Fruit fly (Drosophila melanogaster) whole organism, pupa: ENCODE results near the gene CG1074.

ENCODE experiments used
- CG10348 ChIP-seq: fragments of 200-800 bp; sonication (Bioruptor generic); IDR thresholded peaks from 2 replicates; pipeline ENCODE4 v1.3.6; 2022; ENCODE audit warnings: missing biosample characterization, missing genetic modification characterization
- CG12605 ChIP-seq: fragments of 200-800 bp; sonication (Bioruptor generic); IDR thresholded peaks from 2 replicates; pipeline ENCODE4 v1.3.6; 2022; ENCODE audit warnings: missing biosample characterization, missing genetic modification characterization
- CG13204 ChIP-seq: fragments of 200-800 bp; sonication (Bioruptor generic); optimal IDR thresholded peaks from 2 replicates; lab custom pipeline; 2018; ENCODE audit warnings: missing biosample characterization, mild to moderate bottlenecking, missing genetic modification characterization, moderate library complexity
- CG14655 ChIP-seq: fragments of 200-800 bp; sonication (Bioruptor generic); optimal IDR thresholded peaks from 3 replicates; lab custom pipeline; 2017; ENCODE audit warnings: mild to moderate bottlenecking, missing biosample characterization, missing genetic modification reagents, missing genetic modification characterization
- CG15710 ChIP-seq: fragments of 200-800 bp; sonication (Bioruptor generic); optimal IDR thresholded peaks from 2 replicates; lab custom pipeline; 2018; ENCODE audit warnings: missing biosample characterization, mild to moderate bottlenecking, missing genetic modification characterization, moderate library complexity
- CG17806 ChIP-seq: fragments of 200-800 bp; sonication (Bioruptor generic); optimal IDR thresholded peaks from 2 replicates; lab custom pipeline; 2018; ENCODE audit warnings: missing biosample characterization, mild to moderate bottlenecking, missing genetic modification characterization, moderate library complexity
- CG32121 ChIP-seq: fragments of 200-800 bp; sonication (Bioruptor generic); IDR thresholded peaks from 2 replicates; pipeline ENCODE4 v1.3.6; 2022; ENCODE audit warnings: missing biosample characterization, missing genetic modification characterization
- CG34367 ChIP-seq: fragments of 200-800 bp; sonication (Bioruptor generic); optimal IDR thresholded peaks from 2 replicates; lab custom pipeline; 2018; ENCODE audit warnings: missing biosample characterization, mild to moderate bottlenecking, missing genetic modification characterization
- CG4496 ChIP-seq: fragments of 200-800 bp; sonication (Bioruptor generic); IDR thresholded peaks from 3 replicates; pipeline ENCODE4 v1.3.6; 2022; ENCODE audit warnings: missing biosample characterization, missing genetic modification characterization
- CG8159 ChIP-seq: fragments of 200-800 bp; sonication (Bioruptor generic); optimal IDR thresholded peaks from 3 replicates; lab custom pipeline; 2018; ENCODE audit warnings: missing biosample characterization, mild to moderate bottlenecking, missing genetic modification characterization, moderate library complexity
- CG8301 ChIP-seq: fragments of 200-800 bp; sonication (Bioruptor generic); optimal IDR thresholded peaks from 2 replicates; lab custom pipeline; 2018; ENCODE audit warnings: missing biosample characterization, mild to moderate bottlenecking, missing genetic modification characterization
- CG9948 ChIP-seq: fragments of 200-800 bp; sonication (Bioruptor generic); optimal IDR thresholded peaks from 2 replicates; lab custom pipeline; 2018; ENCODE audit warnings: missing biosample characterization, mild to moderate bottlenecking, missing genetic modification characterization, moderate library complexity
- D1 ChIP-seq: fragments of 200-800 bp; sonication (Bioruptor generic); optimal IDR thresholded peaks from 2 replicates; lab custom pipeline; 2018; ENCODE audit warnings: missing biosample characterization, mild to moderate bottlenecking, missing genetic modification characterization, moderate library complexity
- EcR ChIP-seq: fragments of 200-800 bp; sonication (Bioruptor generic); optimal IDR thresholded peaks from 3 replicates; lab custom pipeline; 2019; ENCODE audit warnings: missing biosample characterization, missing genetic modification characterization, mild to moderate bottlenecking, moderate library complexity, missing genetic modification reagents
- Ets98B ChIP-seq: fragments of 200-800 bp; sonication (Bioruptor generic); IDR thresholded peaks from 2 replicates; pipeline ENCODE4 v1.3.6; 2022; ENCODE audit warnings: missing biosample characterization, missing genetic modification characterization
- Pif1A ChIP-seq: fragments of 200-800 bp; sonication (Bioruptor generic); optimal IDR thresholded peaks from 3 replicates; lab custom pipeline; 2016; ENCODE audit warnings: missing biosample characterization, missing genetic modification characterization
- Pif1B ChIP-seq: fragments of 200-800 bp; sonication (Bioruptor generic); optimal IDR thresholded peaks from 3 replicates; lab custom pipeline; 2016; ENCODE audit warnings: missing biosample characterization, missing genetic modification characterization
- Snoo ChIP-seq: fragments of 200-800 bp; sonication (Bioruptor generic); optimal IDR thresholded peaks from 3 replicates; lab custom pipeline; 2017; ENCODE audit warnings: missing biosample characterization, mild to moderate bottlenecking, missing genetic modification characterization, inconsistent platforms
- fd96Ca ChIP-seq: fragments of 200-800 bp; sonication (Bioruptor generic); IDR thresholded peaks from 3 replicates; pipeline ENCODE4 v1.3.6; 2022; ENCODE audit warnings: missing biosample characterization, missing genetic modification characterization
- gl ChIP-seq: fragments of 200-800 bp; sonication (Bioruptor generic); optimal IDR thresholded peaks from 2 replicates; lab custom pipeline; 2018; ENCODE audit warnings: missing biosample characterization, mild to moderate bottlenecking, missing genetic modification characterization
- rn ChIP-seq: fragments of 200-800 bp; sonication (Bioruptor generic); IDR thresholded peaks from 2 replicates; pipeline ENCODE4 v1.3.6; 2022; ENCODE audit warnings: missing biosample characterization, missing genetic modification characterization

Gene CG1074

DNA sequence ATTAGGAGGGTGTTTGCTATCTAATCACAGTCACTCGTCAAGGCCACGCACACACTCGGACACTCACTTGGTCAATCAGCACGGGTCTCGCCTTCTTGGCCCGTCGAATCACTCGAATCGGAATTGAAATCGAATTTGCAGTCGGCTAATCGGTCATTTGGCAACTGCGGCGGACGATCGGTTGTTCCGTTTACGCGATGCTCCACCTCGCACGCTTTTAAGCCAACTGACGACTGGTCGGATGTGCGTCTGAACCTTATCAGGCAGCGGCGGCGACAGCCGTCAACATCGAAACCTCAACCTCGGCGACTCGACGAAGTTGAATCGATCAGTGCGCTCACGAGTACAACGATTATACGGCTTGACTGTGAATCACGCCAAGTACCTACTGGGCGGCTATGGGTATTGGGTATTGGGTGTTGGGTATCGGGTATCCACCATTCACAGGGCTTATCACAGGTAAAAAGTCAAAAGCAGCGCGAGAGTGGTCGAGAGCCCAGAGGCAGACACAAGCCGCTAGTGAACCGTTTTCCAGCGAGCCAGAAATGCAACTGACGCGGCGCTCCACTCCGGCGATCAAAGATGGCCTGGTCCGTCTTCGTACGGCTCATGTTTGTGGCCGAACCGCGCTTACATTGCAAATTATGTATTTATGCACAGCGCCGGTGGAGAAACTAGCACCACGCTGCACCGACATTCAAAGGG, 37.4 kb downstream of the CG1074 start:
- no peak for TF ChIP-seq rn (GFP tag; lab: Robert Waterston, UW)
- peak; percentile 59 for TF ChIP-seq EcR (GFP tag; lab: Kevin White, UChicago)
- TF ChIP-seq Pif1B (GFP tag; lab: Kevin White, UChicago): peak; percentile 16
- no peak for TF ChIP-seq D1 (tag; lab: Kevin White, UChicago)
- TF ChIP-seq CG17806 (tag; lab: Kevin White, UChicago): no peak
- peak; percentile 38 for TF ChIP-seq gl (tag; lab: Kevin White, UChicago)
- TF ChIP-seq CG9948 (tag; lab: Kevin White, UChicago): no peak
- TF ChIP-seq CG13204: peak; percentile 49
- no peak for TF ChIP-seq CG8159
- TF ChIP-seq CG4496 (GFP tag; lab: Robert Waterston, UW): no peak; the same call in 2 of the 3 replicates
- peak; percentile 16; the same call in 1 of the 2 replicates for TF ChIP-seq Ets98B (GFP tag; lab: Robert Waterston, UW)
- TF ChIP-seq fd96Ca (GFP tag; lab: Robert Waterston, UW): peak; percentile 41; the same call in 1 of the 3 replicates
- TF ChIP-seq CG32121 (GFP tag; lab: Robert Waterston, UW): no peak
- TF ChIP-seq, all 21 proteins: peak for 6

DNA sequence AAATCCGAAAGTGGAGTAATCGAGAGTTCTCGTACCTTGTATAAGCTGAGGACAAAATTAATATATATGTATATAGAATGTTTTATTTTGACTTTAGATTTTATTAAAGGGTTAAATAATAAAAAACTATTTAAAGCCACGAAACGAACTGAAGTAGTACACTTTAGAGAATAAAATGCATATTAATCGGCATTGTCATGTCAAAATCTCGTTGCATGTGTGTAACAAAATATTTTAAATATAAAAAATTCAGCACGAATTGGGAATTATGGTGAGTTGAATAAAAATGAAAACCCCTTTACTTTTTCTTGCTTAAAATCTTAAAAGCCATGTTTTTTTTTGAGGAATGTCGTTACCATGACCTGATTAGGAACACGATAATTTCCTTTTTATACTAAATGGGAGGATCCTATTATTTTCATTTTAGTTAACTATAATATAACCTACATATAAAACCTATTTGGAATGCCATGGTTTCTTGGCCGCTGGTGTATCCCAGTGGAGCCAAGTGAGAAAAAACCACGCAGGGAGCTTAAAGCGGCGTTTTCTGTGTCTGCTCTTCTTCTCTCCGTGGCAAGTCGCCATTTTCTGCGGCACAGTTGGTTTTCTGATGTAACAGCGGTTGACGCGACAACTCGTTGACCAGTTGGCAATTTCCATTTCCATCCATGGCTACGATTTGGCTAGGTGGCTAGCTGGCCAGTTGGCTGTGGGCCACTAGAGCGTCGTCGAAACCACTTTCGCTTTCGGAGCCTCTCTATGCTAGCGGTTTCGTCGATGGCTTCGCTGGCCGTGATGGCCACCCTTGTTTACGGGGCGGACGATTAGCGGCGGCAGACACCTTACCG, 38.3 kb downstream of the CG1074 start:
- TF ChIP-seq CG13204 (peak; percentile 26), Pif1B (GFP tag; lab: Kevin White, UChicago) (no peak), fd96Ca (GFP tag; lab: Robert Waterston, UW) (0 out of 3 replicates have a peak, but pooled peaks have one; percentile 19), CG14655 (GFP tag; lab: Kevin White, UChicago) (no peak)

DNA sequence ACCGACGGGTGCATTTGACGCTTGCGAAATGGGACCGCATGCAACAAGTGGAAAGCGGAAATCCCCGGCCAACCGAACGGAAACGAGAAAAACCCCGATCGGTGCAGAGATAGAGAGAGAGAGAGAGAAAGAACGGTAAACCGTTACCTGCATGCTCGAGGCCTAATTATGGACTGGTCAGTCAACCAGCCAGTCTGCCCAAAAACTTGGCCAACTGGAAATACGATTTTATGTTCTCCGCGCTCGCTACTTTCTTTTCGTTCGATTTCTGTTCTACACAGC, 38.9 kb downstream of the CG1074 start:
- TF ChIP-seq CG4496 (GFP tag; lab: Robert Waterston, UW): peak; percentile 44; the same call in 1 of the 3 replicates
- no peak for TF ChIP-seq CG13204

DNA sequence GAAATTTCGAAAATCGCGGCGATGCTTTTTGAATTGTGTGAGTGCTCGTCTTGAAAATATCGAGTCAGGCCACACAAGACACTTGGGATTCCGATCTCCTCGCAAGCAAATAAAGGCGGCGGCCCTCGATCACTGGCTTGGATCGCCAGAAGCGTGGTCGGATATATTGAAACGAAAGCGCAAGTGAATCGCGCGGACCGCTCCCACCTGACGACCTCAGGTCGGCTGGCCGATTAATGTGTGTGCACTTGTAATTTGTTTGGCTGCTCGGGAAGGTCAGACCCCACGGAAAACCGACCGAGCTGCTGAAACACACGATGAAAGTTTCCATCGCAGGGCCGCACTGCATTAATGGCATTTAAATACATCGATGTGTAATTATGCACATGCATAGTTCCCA, 41.6 kb downstream of the CG1074 start:
- TF ChIP-seq Pif1B (GFP tag; lab: Kevin White, UChicago): no peak
- no peak for TF ChIP-seq CG9948 (tag; lab: Kevin White, UChicago)
- no peak for TF ChIP-seq Ets98B (GFP tag; lab: Robert Waterston, UW)
- TF ChIP-seq Pif1A: no peak
- TF ChIP-seq CG4496 (GFP tag; lab: Robert Waterston, UW): no peak
- no peak for TF ChIP-seq CG10348
- TF ChIP-seq gl (tag; lab: Kevin White, UChicago): no peak
- TF ChIP-seq fd96Ca (GFP tag; lab: Robert Waterston, UW): no peak
- TF ChIP-seq Snoo (tag; lab: Kevin White, UChicago): no peak
- no peak for TF ChIP-seq CG14655 (GFP tag; lab: Kevin White, UChicago)
- TF ChIP-seq D1 (tag; lab: Kevin White, UChicago): no peak
- no peak for TF ChIP-seq CG12605 (GFP tag; lab: Robert Waterston, UW)
- no peak for TF ChIP-seq CG8159
- no peak for TF ChIP-seq CG32121 (GFP tag; lab: Robert Waterston, UW)
- TF ChIP-seq CG34367 (tag; lab: Kevin White, UChicago): no peak
- no peak for TF ChIP-seq rn (GFP tag; lab: Robert Waterston, UW)
- no peak for TF ChIP-seq EcR (GFP tag; lab: Kevin White, UChicago)
- TF ChIP-seq CG13204: no peak
- TF ChIP-seq CG8301 (tag; lab: Kevin White, UChicago): no peak
- TF ChIP-seq CG15710 (tag; lab: Kevin White, UChicago): no peak

DNA sequence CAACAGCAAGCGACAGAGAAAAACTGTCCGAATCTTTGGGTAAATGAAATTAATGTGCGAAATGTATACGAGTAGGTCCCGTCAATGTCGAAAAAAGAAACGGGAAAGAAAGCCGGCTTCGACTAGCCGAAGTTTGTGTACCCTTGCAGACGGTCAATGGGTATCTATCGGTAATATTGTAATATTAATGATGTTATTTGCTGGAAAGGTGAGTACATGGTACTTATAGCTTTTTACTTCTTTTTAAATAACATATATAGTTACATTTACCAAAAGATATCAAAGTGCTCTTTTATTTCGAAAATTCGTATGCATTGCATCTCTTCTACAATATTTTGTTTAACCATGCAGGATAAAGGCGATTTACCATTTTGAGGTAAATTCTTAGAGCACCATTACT, 42.2 kb downstream of the CG1074 start:
- no peak for TF ChIP-seq CG9948 (tag; lab: Kevin White, UChicago)
- TF ChIP-seq CG34367 (tag; lab: Kevin White, UChicago): no peak
- TF ChIP-seq CG13204: no peak
- no peak for TF ChIP-seq CG10348
- no peak for TF ChIP-seq D1 (tag; lab: Kevin White, UChicago)
- no peak for TF ChIP-seq gl (tag; lab: Kevin White, UChicago)
- no peak for TF ChIP-seq CG8159
- no peak for TF ChIP-seq CG8301 (tag; lab: Kevin White, UChicago)
- no peak for TF ChIP-seq Pif1A
- no peak for TF ChIP-seq CG4496 (GFP tag; lab: Robert Waterston, UW)
- no peak for TF ChIP-seq EcR (GFP tag; lab: Kevin White, UChicago)
- TF ChIP-seq Snoo (tag; lab: Kevin White, UChicago): no peak
- TF ChIP-seq CG17806 (tag; lab: Kevin White, UChicago): no peak
- no peak for TF ChIP-seq CG32121 (GFP tag; lab: Robert Waterston, UW)
- TF ChIP-seq fd96Ca (GFP tag; lab: Robert Waterston, UW): no peak
- TF ChIP-seq CG14655 (GFP tag; lab: Kevin White, UChicago): no peak
- TF ChIP-seq rn (GFP tag; lab: Robert Waterston, UW): no peak
- TF ChIP-seq Pif1B (GFP tag; lab: Kevin White, UChicago): no peak
- TF ChIP-seq CG15710 (tag; lab: Kevin White, UChicago): no peak
- no peak for TF ChIP-seq CG12605 (GFP tag; lab: Robert Waterston, UW)
